Worm (Caenorhabditis elegans): Measurements from ENCODE around the gene mboa-6.

mboa-6 gene

ce11 chrIII:1928741-1929499 is 32.8 kb downstream of the mboa-6 start:
- TF ChIP-seq lin-13 (GFP tag; optimal IDR thresholded peaks at IDR 0.05) (peak; percentile 60), peb-1 (tag; optimal IDR thresholded peaks at IDR 0.05) (no peak), nhr-25 (tag; optimal IDR thresholded peaks at IDR 0.05) (no peak), ztf-4 (tag; optimal IDR thresholded peaks at IDR 0.05) (no peak), mdl-1 (tag; optimal IDR thresholded peaks at IDR 0.05) (no peak), lsy-2 (tag; optimal IDR thresholded peaks at IDR 0.05) (peak; percentile 2 to 63), C34F6.9 (tag; optimal IDR thresholded peaks at IDR 0.05) (no peak), lin-11 (tag; optimal IDR thresholded peaks at IDR 0.05) (no peak)

ce11 chrIII:1927230-1927629 is 34.5 kb downstream of the mboa-6 start:
- TF ChIP-seq nhr-6 (tag; optimal IDR thresholded peaks at IDR 0.05) (no peak), ztf-1 (GFP tag; conservative IDR thresholded peaks at IDR 0.05) (no peak), ztf-11 (tag; optimal IDR thresholded peaks at IDR 0.05) (no peak), nhr-21 (tag; optimal IDR thresholded peaks at IDR 0.05) (no peak), sma-3 (GFP tag; optimal IDR thresholded peaks at IDR 0.05) (no peak), lsy-2 (tag; optimal IDR thresholded peaks at IDR 0.05) (peak; percentile 14 to 29), lin-13 (GFP tag; optimal IDR thresholded peaks at IDR 0.05) (peak; percentile 21)

- TF ChIP-seq fos-1 (tag; optimal IDR thresholded peaks at IDR 0.05): peak; percentile 62
- TF ChIP-seq nhr-129 (tag; optimal IDR thresholded peaks at IDR 0.05): peak; percentile 73
- no peak for TF ChIP-seq nhr-237 (tag; optimal IDR thresholded peaks at IDR 0.05)
- no peak for TF ChIP-seq lin-39 (tag; optimal IDR thresholded peaks at IDR 0.05)
- TF ChIP-seq lsy-2 (tag; optimal IDR thresholded peaks at IDR 0.05): peak; percentile 52 to 86
- TF ChIP-seq peb-1 (tag; optimal IDR thresholded peaks at IDR 0.05): no peak
- TF ChIP-seq elt-3 (tag; optimal IDR thresholded peaks at IDR 0.05): no peak
- TF ChIP-seq C34F6.9 (tag; optimal IDR thresholded peaks at IDR 0.05): peak; percentile 64
- peak; percentile 99 for TF ChIP-seq F13H6.1 (tag; optimal IDR thresholded peaks at IDR 0.05)
- peak; percentile 89 for TF ChIP-seq crh-2 (tag; optimal IDR thresholded peaks at IDR 0.05)
- TF ChIP-seq elt-1 (tag; optimal IDR thresholded peaks at IDR 0.05): peak; percentile 38
- peak; percentile 38 for TF ChIP-seq snpc-4 (tag; optimal IDR thresholded peaks at IDR 0.05)
- no peak for TF ChIP-seq ceh-16 (tag; optimal IDR thresholded peaks at IDR 0.05)
- no peak for TF ChIP-seq ztf-1 (GFP tag; conservative IDR thresholded peaks at IDR 0.05)
- TF ChIP-seq ztf-4 (tag; optimal IDR thresholded peaks at IDR 0.05): peak; percentile 81
- no peak for TF ChIP-seq R02D3.7 (tag; optimal IDR thresholded peaks at IDR 0.05)
- peak; percentile 96 for TF ChIP-seq unc-55 (GFP tag; optimal IDR thresholded peaks at IDR 0.05)
- no peak for TF ChIP-seq skn-1 (tag; optimal IDR thresholded peaks at IDR 0.05)
- TF ChIP-seq lin-11 (tag; optimal IDR thresholded peaks at IDR 0.05): peak; percentile 75
- TF ChIP-seq dmd-4 (tag; optimal IDR thresholded peaks at IDR 0.05): no peak
- peak; percentile 42 for TF ChIP-seq unc-62 (GFP tag; optimal IDR thresholded peaks at IDR 0.05)
- TF ChIP-seq gmeb-1 (tag; optimal IDR thresholded peaks at IDR 0.05): peak; percentile 84
- TF ChIP-seq lin-13 (GFP tag; optimal IDR thresholded peaks at IDR 0.05): peak; percentile 92
- peak; percentile 56 for TF ChIP-seq nhr-6 (tag; optimal IDR thresholded peaks at IDR 0.05)
- TF ChIP-seq sem-4 (tag; optimal IDR thresholded peaks at IDR 0.05): peak; percentile 92
- peak; percentile 40 for TF ChIP-seq zag-1 (tag; optimal IDR thresholded peaks at IDR 0.05)
- peak; percentile 47 for TF ChIP-seq ceh-82 (tag; optimal IDR thresholded peaks at IDR 0.05)
- TF ChIP-seq egl-27 (tag; optimal IDR thresholded peaks at IDR 0.05): peak; percentile 99
- TF ChIP-seq nhr-21 (tag; optimal IDR thresholded peaks at IDR 0.05): peak; percentile 94
- TF ChIP-seq Y55F3AM.14 (GFP tag; optimal IDR thresholded peaks at IDR 0.05): peak; percentile 95
- TF ChIP-seq nhr-23 (tag; optimal IDR thresholded peaks at IDR 0.05): no peak
- TF ChIP-seq sma-3 (GFP tag; optimal IDR thresholded peaks at IDR 0.05): peak; percentile 94
- TF ChIP-seq ztf-11 (tag; optimal IDR thresholded peaks at IDR 0.05): no peak
- TF ChIP-seq nhr-77 (tag; optimal IDR thresholded peaks at IDR 0.05): peak; percentile 33
- TF ChIP-seq mab-5 (tag; optimal IDR thresholded peaks at IDR 0.05): peak; percentile 86
- peak; percentile 49 for TF ChIP-seq ama-1 (optimal IDR thresholded peaks at IDR 0.05)
- TF ChIP-seq nhr-11 (tag; optimal IDR thresholded peaks at IDR 0.05): no peak
- TF ChIP-seq alr-1 (tag; optimal IDR thresholded peaks at IDR 0.05): no peak
- TF ChIP-seq sma-9 (GFP tag; optimal IDR thresholded peaks at IDR 0.05): peak; percentile 100
- peak; percentile 91 for TF ChIP-seq sma-9 (tag; optimal IDR thresholded peaks at IDR 0.05)
- peak; percentile 96 for TF ChIP-seq blmp-1 (tag; optimal IDR thresholded peaks at IDR 0.05; ENCODE audit: insufficient read depth)
- TF ChIP-seq nhr-10 (tag; optimal IDR thresholded peaks at IDR 0.05): peak; percentile 25
- no peak for TF ChIP-seq mbf-1 (tag; optimal IDR thresholded peaks at IDR 0.05)
- TF ChIP-seq aly-2 (tag; optimal IDR thresholded peaks at IDR 0.05): no peak
- TF ChIP-seq mdl-1 (tag; optimal IDR thresholded peaks at IDR 0.05): peak; percentile 61 to 86
- peak; percentile 93 for TF ChIP-seq nhr-25 (tag; optimal IDR thresholded peaks at IDR 0.05)
- TF ChIP-seq unc-39 (tag; optimal IDR thresholded peaks at IDR 0.05): no peak
- TF ChIP-seq ZK546.5 (tag; optimal IDR thresholded peaks at IDR 0.05): no peak
Measured at ce11 chrIII:1926456-1926855, 35.3 kb downstream of the mboa-6 start.
